2 worm cellular contexts compared by ENCODE assay signal in genomic region chrX:769550-769949, ce11.
A peak's percentile ranks its signal among the peaks of the same experiment; 100 is the strongest.
TF ChIP-seq lines count a peak whose summit lies in the region.

No protein-coding gene starts in this region.

TF ChIP-seq in whole organism, L4 larva, 104 proteins besides CTCF, POLR2A, EP300 and RAD21:
- TF ChIP-seq egl-43 (GFP tag; IDR thresholded peaks at IDR 0.05; lab: Robert Waterston, UW): no peak
- TF ChIP-seq attf-4 (tag; optimal IDR thresholded peaks at IDR 0.05; lab: Kevin White, UChicago): no peak
- no peak for TF ChIP-seq nhr-48 (tag; optimal IDR thresholded peaks at IDR 0.05; lab: Kevin White, UChicago)
- peak in 1 of 2 experiments; percentile 47 for TF ChIP-seq unc-62 (GFP tag; optimal IDR thresholded peaks at IDR 0.05 in 1 of 2; lab: Kevin White, UChicago)
- no peak for TF ChIP-seq unc-62 (tag; optimal IDR thresholded peaks at IDR 0.05; lab: Kevin White, UChicago)
- TF ChIP-seq mxl-3 (GFP tag; optimal IDR thresholded peaks at IDR 0.05; lab: Kevin White, UChicago): no peak
- TF ChIP-seq mep-1 (tag; optimal IDR thresholded peaks at IDR 0.05; lab: Kevin White, UChicago): no peak
- no peak for TF ChIP-seq ceh-32 (tag; optimal IDR thresholded peaks at IDR 0.05; lab: Kevin White, UChicago; ENCODE audit: poor library complexity)
- TF ChIP-seq aha-1 (tag; lab: Kevin White, UChicago): peak; percentile 95
- TF ChIP-seq ZK546.5 (tag; optimal IDR thresholded peaks at IDR 0.05; lab: Kevin White, UChicago): no peak
- no peak for TF ChIP-seq Y75B8A.6 (GFP tag; IDR thresholded peaks at IDR 0.05; lab: Robert Waterston, UW)
- no peak for TF ChIP-seq arid-1 (GFP tag; conservative IDR thresholded peaks at IDR 0.05; lab: Robert Waterston, UW)
- TF ChIP-seq nhr-11 (tag; optimal IDR thresholded peaks at IDR 0.05; lab: Kevin White, UChicago): no peak
- no peak for TF ChIP-seq F44E2.7 (GFP tag; IDR thresholded peaks at IDR 0.05; lab: Robert Waterston, UW)
- no peak for TF ChIP-seq saeg-2 (GFP tag; IDR thresholded peaks at IDR 0.05; lab: Robert Waterston, UW)
- TF ChIP-seq unc-39 (tag; optimal IDR thresholded peaks at IDR 0.05; lab: Kevin White, UChicago): no peak
- no peak for TF ChIP-seq nhr-42 (GFP tag; IDR thresholded peaks at IDR 0.05; lab: Robert Waterston, UW)

TF ChIP-seq in whole organism, young adult, 124 proteins besides CTCF, POLR2A, EP300 and RAD21:
- TF ChIP-seq F22D6.2 (tag; optimal IDR thresholded peaks at IDR 0.05; lab: Kevin White, UChicago) (no peak), nhr-120 (GFP tag; IDR thresholded peaks at IDR 0.05; lab: Robert Waterston, UW) (0 out of 2 replicates have a peak, but pooled peaks have one; percentile 6), tbx-9 (tag; optimal IDR thresholded peaks at IDR 0.05; lab: Kevin White, UChicago; ENCODE audit: borderline replicate concordance) (no peak), sptf-2 (GFP tag; optimal IDR thresholded peaks at IDR 0.05; lab: Kevin White, UChicago) (no peak), nfya-1 (tag; optimal IDR thresholded peaks at IDR 0.05; lab: Kevin White, UChicago; ENCODE audit: borderline replicate concordance, insufficient read depth) (no peak), K12H6.12 (tag; optimal IDR thresholded peaks at IDR 0.05; lab: Kevin White, UChicago) (no peak), F37B4.10 (GFP tag; IDR thresholded peaks at IDR 0.05; lab: Robert Waterston, UW) (no peak)
TF ChIP-seq in whole organism, young adult: peak in this region for 1.
